Worm (Caenorhabditis elegans) whole organism, L3 larva: ENCODE data around the gene ZK381.62.
A peak's percentile ranks its signal among the peaks of the same experiment; 100 is the strongest.

ENCODE experiments used
- elt-1 ChIP-seq: fragments of 150-350 bp; optimal IDR thresholded peaks from 2 replicates; lab custom pipeline; 2014; ENCODE audit warnings: missing biosample characterization, missing genetic modification characterization
- elt-3 ChIP-seq, 3 experiments: fragments of 150-350 bp in 1 of 3; sonication (generic microtip) in 2 of 3; optimal IDR thresholded peaks; 2 replicates in 2 of 3; 4 replicates in 1 of 3; lab custom pipeline; 2014 to 2017; ENCODE audit warnings: missing biosample characterization in 3 of 3, missing genetic modification characterization in 3 of 3
- fos-1 ChIP-seq: fragments of 150-350 bp; optimal IDR thresholded peaks from 2 replicates; lab custom pipeline; 2014; ENCODE audit warnings: missing biosample characterization, missing genetic modification characterization
- nhr-11 ChIP-seq: fragments of 150-350 bp; optimal IDR thresholded peaks from 2 replicates; lab custom pipeline; 2014; ENCODE audit warnings: missing biosample characterization, missing genetic modification characterization
- nhr-77 ChIP-seq: fragments of 150-350 bp; optimal IDR thresholded peaks from 2 replicates; lab custom pipeline; 2014; ENCODE audit warnings: missing biosample characterization, missing genetic modification characterization
- sea-2 ChIP-seq: fragments of 150-350 bp; sonication (generic microtip); optimal IDR thresholded peaks from 4 replicates; lab custom pipeline; 2014; ENCODE audit warnings: missing biosample characterization, missing genetic modification reagents, missing genetic modification characterization
- unc-62 ChIP-seq: fragments of 150-350 bp; sonication (generic microtip); optimal IDR thresholded peaks from 4 replicates; lab custom pipeline; 2014; ENCODE audit warnings: missing biosample characterization, missing genetic modification reagents, missing genetic modification characterization

DNA sequence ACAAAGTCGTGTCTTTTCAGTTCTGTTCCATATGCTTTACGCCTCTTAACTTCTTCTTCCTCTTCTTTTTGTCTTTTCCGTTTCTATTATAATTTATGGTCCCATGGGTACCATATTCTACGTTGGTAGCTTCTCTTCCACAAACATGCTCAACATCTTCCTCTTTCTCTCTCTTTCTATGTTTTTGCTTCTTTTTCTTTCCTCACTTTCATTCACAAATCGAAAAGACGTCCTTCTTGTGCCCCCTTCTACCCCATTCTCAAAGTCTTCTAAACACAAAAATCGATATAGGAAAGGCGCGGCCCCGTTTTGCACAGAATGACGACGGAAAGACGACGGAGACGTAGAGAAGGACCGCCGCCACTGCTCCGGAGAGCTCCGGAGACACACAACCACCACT lies 12.4 kb downstream of the ZK381.62 start:
- TF ChIP-seq nhr-77 (no peak), elt-1 (peak; percentile 35), unc-62 (GFP tag; lab: Kevin White, UChicago) (no peak), fos-1 (tag; lab: Kevin White, UChicago) (no peak), nhr-11 (no peak), sea-2 (GFP tag; lab: Kevin White, UChicago) (no peak), elt-3 (tag; optimal IDR thresholded peaks at IDR 0.05; lab: Kevin White, UChicago) (no peak)
